Fruit fly (Drosophila melanogaster) whole organism, prepupa: Measurements from ENCODE around the gene CG42870.

Experiments used
- Blimp-1 ChIP-seq: fragments of 200-800 bp; sonication (Bioruptor generic); optimal IDR thresholded peaks from 3 replicates; lab custom pipeline; 2017; ENCODE audit warnings: missing biosample characterization, missing genetic modification characterization, mild to moderate bottlenecking, moderate library complexity, missing genetic modification reagents
- CG10631 ChIP-seq: fragments of 200-800 bp; sonication (Bioruptor generic); optimal IDR thresholded peaks from 2 replicates; lab custom pipeline; 2016; ENCODE audit warnings: missing biosample characterization, missing genetic modification characterization
- CG10669 ChIP-seq: fragments of 200-800 bp; sonication (Bioruptor generic); optimal IDR thresholded peaks from 3 replicates; lab custom pipeline; 2018; ENCODE audit warnings: missing biosample characterization, mild to moderate bottlenecking, missing genetic modification characterization, moderate library complexity
- CG11294 ChIP-seq: fragments of 200-800 bp; sonication (Bioruptor generic); IDR thresholded peaks from 2 replicates; pipeline ENCODE4 v1.3.6; 2022; ENCODE audit warnings: missing biosample characterization, missing genetic modification characterization
- CG11762 ChIP-seq: fragments of 200-800 bp; sonication (Bioruptor generic); optimal IDR thresholded peaks from 3 replicates; lab custom pipeline; 2016; ENCODE audit warnings: missing biosample characterization, missing genetic modification characterization; ENCODE audit not compliant: insufficient read depth
- CG11902 ChIP-seq: fragments of 200-800 bp; sonication (Bioruptor generic); optimal IDR thresholded peaks from 3 replicates; lab custom pipeline; 2016; ENCODE audit warnings: missing biosample characterization, missing genetic modification characterization
- CG15336 ChIP-seq: fragments of 200-800 bp; sonication (Bioruptor generic); IDR thresholded peaks from 2 replicates; pipeline ENCODE4 v1.3.6; 2022; ENCODE audit warnings: missing biosample characterization, missing genetic modification characterization
- CG16779 ChIP-seq: fragments of 200-800 bp; sonication (Bioruptor generic); optimal IDR thresholded peaks from 3 replicates; lab custom pipeline; 2017; ENCODE audit warnings: missing biosample characterization, mild to moderate bottlenecking, missing genetic modification characterization
- CG3032 ChIP-seq: fragments of 200-800 bp; optimal IDR thresholded peaks from 2 replicates; lab custom pipeline; 2019; ENCODE audit warnings: missing biosample characterization, mild to moderate bottlenecking, missing genetic modification characterization, moderate library complexity
- CG32006 ChIP-seq: fragments of 200-800 bp; sonication (Bioruptor generic); optimal IDR thresholded peaks from 3 replicates; lab custom pipeline; 2017; ENCODE audit warnings: missing biosample characterization, mild to moderate bottlenecking, missing genetic modification characterization
- CG34406 ChIP-seq: fragments of 200-800 bp; sonication (Bioruptor generic); optimal IDR thresholded peaks from 3 replicates; lab custom pipeline; 2016; ENCODE audit warnings: missing biosample characterization, missing genetic modification characterization
- CG3919 ChIP-seq: fragments of 200-800 bp; sonication (Bioruptor generic); optimal IDR thresholded peaks from 3 replicates; lab custom pipeline; 2016; ENCODE audit warnings: missing biosample characterization, missing genetic modification characterization
- CG4318 ChIP-seq: fragments of 200-800 bp; sonication (Bioruptor generic); optimal IDR thresholded peaks from 3 replicates; lab custom pipeline; 2017; ENCODE audit warnings: missing biosample characterization, mild to moderate bottlenecking, missing genetic modification characterization
- CG6163 ChIP-seq: fragments of 200-800 bp; sonication (Bioruptor generic); IDR thresholded peaks from 3 replicates; pipeline ENCODE4 v1.3.6; 2022; ENCODE audit warnings: missing biosample characterization, missing genetic modification characterization
- CG6276 ChIP-seq: fragments of 200-800 bp; sonication (Bioruptor generic); optimal IDR thresholded peaks from 2 replicates; lab custom pipeline; 2017; ENCODE audit warnings: missing biosample characterization, mild to moderate bottlenecking, missing genetic modification characterization
- CG6792 ChIP-seq: fragments of 200-800 bp; sonication (Bioruptor generic); optimal IDR thresholded peaks from 3 replicates; lab custom pipeline; 2016; ENCODE audit warnings: missing biosample characterization, missing genetic modification characterization
- CG7368 ChIP-seq: fragments of 200-800 bp; sonication (Bioruptor generic); optimal IDR thresholded peaks from 3 replicates; lab custom pipeline; 2016; ENCODE audit warnings: missing biosample characterization, missing genetic modification characterization
- CG8119 ChIP-seq: fragments of 200-800 bp; sonication (Bioruptor generic); IDR thresholded peaks from 3 replicates; pipeline ENCODE4 v1.3.6; 2022; ENCODE audit warnings: missing biosample characterization, missing genetic modification characterization
- CG8319 ChIP-seq: fragments of 200-800 bp; sonication (Bioruptor generic); optimal IDR thresholded peaks from 3 replicates; lab custom pipeline; 2016; ENCODE audit warnings: missing biosample characterization, missing genetic modification characterization
- CG8632 ChIP-seq: fragments of 200-800 bp; sonication (Bioruptor generic); optimal IDR thresholded peaks from 3 replicates; lab custom pipeline; 2016; ENCODE audit warnings: missing biosample characterization, missing genetic modification characterization
- CG9139 ChIP-seq: fragments of 200-800 bp; sonication (Bioruptor generic); optimal IDR thresholded peaks from 3 replicates; lab custom pipeline; 2017; ENCODE audit warnings: missing biosample characterization, mild to moderate bottlenecking, missing genetic modification characterization
- Eip75B ChIP-seq: fragments of 200-800 bp; sonication (Bioruptor generic); optimal IDR thresholded peaks from 3 replicates; lab custom pipeline; 2016; ENCODE audit warnings: missing biosample characterization, missing genetic modification characterization
- Eip93F ChIP-seq: fragments of 200-800 bp; sonication (Bioruptor generic); optimal IDR thresholded peaks from 2 replicates; lab custom pipeline; 2016; ENCODE audit warnings: missing biosample characterization, mild to moderate bottlenecking, missing genetic modification characterization
- Ets21C ChIP-seq: fragments of 200-800 bp; sonication (Bioruptor generic); optimal IDR thresholded peaks from 3 replicates; lab custom pipeline; 2016; ENCODE audit warnings: missing biosample characterization, missing genetic modification characterization
- Ets96B ChIP-seq: fragments of 200-800 bp; optimal IDR thresholded peaks from 2 replicates; lab custom pipeline; 2019; ENCODE audit warnings: missing biosample characterization, mild to moderate bottlenecking, missing genetic modification characterization, moderate library complexity
- Gug ChIP-seq: fragments of 200-800 bp; sonication (Bioruptor generic); IDR thresholded peaks from 2 replicates; pipeline ENCODE4 v1.3.6; 2022; ENCODE audit warnings: missing biosample characterization, missing genetic modification characterization
- Hr38 ChIP-seq: sonication (Bioruptor generic); optimal IDR thresholded peaks from 2 replicates; lab custom pipeline; 2016; ENCODE audit warnings: missing biosample characterization, missing genetic modification characterization
- Hr39 ChIP-seq: fragments of 200-800 bp; sonication (Bioruptor generic); optimal IDR thresholded peaks from 2 replicates; lab custom pipeline; 2016; ENCODE audit warnings: missing biosample characterization, missing genetic modification characterization
- Hr4 ChIP-seq: fragments of 200-800 bp; sonication (Bioruptor generic); optimal IDR thresholded peaks from 3 replicates; lab custom pipeline; 2016; ENCODE audit warnings: missing biosample characterization, missing genetic modification characterization
- Lpt ChIP-seq: fragments of 200-800 bp; sonication (Bioruptor generic); optimal IDR thresholded peaks from 3 replicates; lab custom pipeline; 2016; ENCODE audit warnings: missing biosample characterization, missing genetic modification characterization
- Met ChIP-seq: fragments of 200-800 bp; sonication (Bioruptor generic); optimal IDR thresholded peaks from 3 replicates; lab custom pipeline; 2016; ENCODE audit warnings: missing biosample characterization, missing genetic modification characterization
- OdsH ChIP-seq: fragments of 200-800 bp; sonication (Bioruptor generic); optimal IDR thresholded peaks from 3 replicates; lab custom pipeline; 2016; ENCODE audit warnings: missing biosample characterization, missing genetic modification characterization
- Smox ChIP-seq: fragments of 200-800 bp; sonication (Bioruptor generic); optimal IDR thresholded peaks from 3 replicates; lab custom pipeline; 2016; ENCODE audit warnings: missing biosample characterization, missing genetic modification characterization
- Sox102F ChIP-seq: fragments of 200-800 bp; sonication (Bioruptor generic); optimal IDR thresholded peaks from 2 replicates; lab custom pipeline; 2016; ENCODE audit warnings: missing biosample characterization, mild to moderate bottlenecking, missing genetic modification characterization
- Sox15 ChIP-seq: fragments of 200-800 bp; sonication (Bioruptor generic); optimal IDR thresholded peaks from 3 replicates; lab custom pipeline; 2016; ENCODE audit warnings: missing biosample characterization, missing genetic modification characterization
- achi ChIP-seq: fragments of 200-800 bp; sonication (Bioruptor generic); optimal IDR thresholded peaks from 3 replicates; lab custom pipeline; 2016; ENCODE audit warnings: missing biosample characterization, missing genetic modification characterization
- acj6 ChIP-seq: fragments of 200-800 bp; sonication (Bioruptor generic); optimal IDR thresholded peaks from 3 replicates; lab custom pipeline; 2016; ENCODE audit warnings: missing biosample characterization, missing genetic modification characterization
- cyc ChIP-seq: fragments of 200-800 bp; sonication (Bioruptor generic); optimal IDR thresholded peaks from 3 replicates; lab custom pipeline; 2016; ENCODE audit warnings: missing biosample characterization, missing genetic modification characterization
- dac ChIP-seq: fragments of 200-800 bp; sonication (Bioruptor generic); optimal IDR thresholded peaks from 2 replicates; lab custom pipeline; 2017; ENCODE audit warnings: missing biosample characterization, mild to moderate bottlenecking, missing genetic modification characterization
- dsx ChIP-seq: fragments of 200-800 bp; optimal IDR thresholded peaks from 3 replicates; lab custom pipeline; 2019; ENCODE audit warnings: missing biosample characterization, mild to moderate bottlenecking, missing genetic modification characterization, moderate library complexity; ENCODE audit not compliant: poor library complexity, severe bottlenecking
- eg ChIP-seq: fragments of 200-800 bp; sonication (Bioruptor generic); IDR thresholded peaks from 3 replicates; pipeline ENCODE4 v1.3.6; 2022; ENCODE audit warnings: missing biosample characterization, missing genetic modification characterization
- esn ChIP-seq: fragments of 200-800 bp; sonication (Bioruptor generic); optimal IDR thresholded peaks from 2 replicates; lab custom pipeline; 2016; ENCODE audit warnings: missing biosample characterization, mild to moderate bottlenecking, missing genetic modification characterization, moderate library complexity
- fd85E ChIP-seq: fragments of 200-800 bp; sonication (Bioruptor generic); optimal IDR thresholded peaks from 3 replicates; lab custom pipeline; 2016; ENCODE audit warnings: missing biosample characterization, missing genetic modification characterization
- fkh ChIP-seq: fragments of 200-800 bp; sonication (Bioruptor generic); optimal IDR thresholded peaks from 3 replicates; lab custom pipeline; 2017; ENCODE audit warnings: missing biosample characterization, mild to moderate bottlenecking, missing genetic modification characterization, moderate library complexity
- lz ChIP-seq: fragments of 200-800 bp; sonication (Bioruptor generic); optimal IDR thresholded peaks from 3 replicates; lab custom pipeline; 2016; ENCODE audit warnings: missing biosample characterization, missing genetic modification characterization
- net ChIP-seq: fragments of 200-800 bp; sonication (Bioruptor generic); optimal IDR thresholded peaks from 3 replicates; lab custom pipeline; 2016; ENCODE audit warnings: missing biosample characterization, missing genetic modification characterization
- pdm3 ChIP-seq: fragments of 200-800 bp; sonication (Bioruptor generic); optimal IDR thresholded peaks from 3 replicates; lab custom pipeline; 2016; ENCODE audit warnings: missing biosample characterization, missing genetic modification characterization
- salr ChIP-seq, 2 experiments: fragments of 200-800 bp; sonication (Bioruptor generic); optimal IDR thresholded peaks; 3 replicates each; lab custom pipeline; 2016 to 2018; ENCODE audit warnings: missing biosample characterization in 2 of 2, missing genetic modification characterization in 2 of 2, mild to moderate bottlenecking in 1 of 2
- ss ChIP-seq, 2 experiments: fragments of 200-800 bp; sonication (Bioruptor generic); optimal IDR thresholded peaks; 2 replicates in 1 of 2; 3 replicates in 1 of 2; lab custom pipeline; 2017 to 2018; ENCODE audit warnings: mild to moderate bottlenecking in 2 of 2, missing biosample characterization in 2 of 2, missing genetic modification characterization in 2 of 2, moderate library complexity in 1 of 2
- svp ChIP-seq: fragments of 200-800 bp; sonication (Bioruptor generic); peaks from one replicate; lab custom pipeline; 2016; ENCODE audit warnings: missing biosample characterization, missing genetic modification characterization
- topi ChIP-seq: fragments of 200-800 bp; sonication (Bioruptor generic); optimal IDR thresholded peaks from 3 replicates; lab custom pipeline; 2016; ENCODE audit warnings: missing biosample characterization, missing genetic modification characterization
- vri ChIP-seq: fragments of 200-800 bp; sonication (Bioruptor generic); optimal IDR thresholded peaks from 3 replicates; lab custom pipeline; 2016; ENCODE audit warnings: missing biosample characterization, mild to moderate bottlenecking, missing genetic modification characterization

Gene CG42870

DNA sequence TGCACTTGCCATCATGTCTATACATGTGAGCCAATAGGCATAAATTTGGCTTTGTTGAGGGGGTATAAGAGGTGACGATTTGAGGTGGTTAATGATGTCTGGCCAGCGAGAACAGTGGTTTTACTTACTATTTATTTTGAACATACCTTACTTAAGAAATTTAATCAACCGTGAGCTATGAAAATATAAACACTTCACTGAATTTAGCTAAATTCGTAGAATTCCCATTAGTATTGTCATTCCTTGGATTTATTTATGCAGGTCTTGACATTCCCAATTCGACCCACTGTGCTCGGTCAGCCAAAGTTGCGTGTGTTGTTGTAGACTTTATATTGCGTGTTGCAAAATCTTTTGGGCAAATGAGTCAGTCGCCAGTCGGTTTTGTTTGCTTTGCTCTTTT, 49.3 kb downstream of the CG42870 start:
- TF ChIP-seq Sox102F (GFP tag; lab: Kevin White, UChicago) (peak; percentile 45), Hr4 (GFP tag; lab: Kevin White, UChicago) (peak; percentile 50), CG34406 (peak; percentile 4), CG15336 (GFP tag; lab: Robert Waterston, UW) (peak; percentile 79), eg (GFP tag; lab: Robert Waterston, UW) (peak; percentile 84), Met (GFP tag; lab: Kevin White, UChicago) (peak; percentile 43), fkh (GFP tag; lab: Kevin White, UChicago) (no peak), Eip75B (GFP tag; lab: Kevin White, UChicago) (peak; percentile 22), vri (peak; percentile 2), CG11762 (no peak), Hr39 (GFP tag; lab: Kevin White, UChicago) (peak; percentile 50), net (GFP tag; lab: Kevin White, UChicago) (peak; percentile 68), pdm3 (GFP tag; lab: Kevin White, UChicago) (peak; percentile 61), CG16779 (tag; lab: Kevin White, UChicago) (no peak), dac (GFP tag; lab: Kevin White, UChicago) (peak; percentile 29), Smox (peak; percentile 34), esn (peak; percentile 56), CG11902 (GFP tag; lab: Kevin White, UChicago) (no peak), CG6163 (GFP tag; lab: Robert Waterston, UW) (peak; percentile 82), CG4318 (GFP tag; lab: Kevin White, UChicago) (peak; percentile 15), Lpt (GFP tag; lab: Kevin White, UChicago) (peak; percentile 31), salr (GFP tag; optimal IDR thresholded peaks at IDR 0.05; lab: Kevin White, UChicago) (peak in 1 of 2 experiments; percentile 1), cyc (peak; percentile 40), CG3919 (GFP tag; lab: Kevin White, UChicago) (peak; percentile 40), ss (GFP tag; optimal IDR thresholded peaks at IDR 0.05; lab: Kevin White, UChicago) (peak in 1 of 2 experiments; percentile 79), CG6276 (peak; percentile 46), CG3032 (tag; lab: Kevin White, UChicago) (no peak), achi (GFP tag; lab: Kevin White, UChicago) (peak; percentile 53), Ets21C (GFP tag; lab: Kevin White, UChicago) (peak; percentile 11), lz (peak; percentile 41), CG8319 (GFP tag; lab: Kevin White, UChicago) (no peak), fd85E (GFP tag; lab: Kevin White, UChicago) (no peak), topi (GFP tag; lab: Kevin White, UChicago) (peak; percentile 31), OdsH (GFP tag; lab: Kevin White, UChicago) (peak; percentile 65), Sox15 (GFP tag; lab: Kevin White, UChicago) (peak; percentile 11), dsx (no peak), CG9139 (GFP tag; lab: Kevin White, UChicago) (no peak), CG32006 (peak; percentile 63), Hr38 (GFP tag; lab: Kevin White, UChicago) (no peak), CG8632 (GFP tag; lab: Kevin White, UChicago) (peak; percentile 24), CG6792 (peak; percentile 4), CG10669 (GFP tag; lab: Kevin White, UChicago) (no peak), Blimp-1 (GFP tag; lab: Kevin White, UChicago) (no peak), CG11294 (GFP tag; lab: Robert Waterston, UW) (peak; percentile 64; the same call in 1 of the 2 replicates), Gug (GFP tag; lab: Robert Waterston, UW) (0 out of 2 replicates have a peak, but pooled peaks have one; percentile 16), Eip93F (GFP tag; lab: Kevin White, UChicago) (no peak), CG8119 (GFP tag; lab: Robert Waterston, UW) (peak; percentile 55; the same call in 2 of the 3 replicates), CG10631 (GFP tag; lab: Kevin White, UChicago) (peak; percentile 29), svp (GFP tag; lab: Kevin White, UChicago) (peak; percentile 75), Ets96B (tag; lab: Kevin White, UChicago) (no peak), acj6 (peak; percentile 49), CG7368 (GFP tag; lab: Kevin White, UChicago) (peak; percentile 17)
